Fruit fly (Drosophila melanogaster) whole organism, embryonic: ENCODE results near the gene CG7650.

ENCODE experiments used
- Adf1 ChIP-seq: fragments of 200-800 bp; sonication (Bioruptor generic); IDR thresholded peaks from 2 replicates; pipeline ENCODE4 v1.3.6; 2022; ENCODE audit warnings: missing biosample characterization, missing genetic modification characterization
- Asciz ChIP-seq: fragments of 200-800 bp; sonication (Bioruptor generic); optimal IDR thresholded peaks from 2 replicates; lab custom pipeline; 2017; ENCODE audit warnings: missing biosample characterization, mild to moderate bottlenecking, missing genetic modification characterization, missing genetic modification reagents
- Atf3 ChIP-seq: fragments of 200-800 bp; sonication (Bioruptor generic); optimal IDR thresholded peaks from 3 replicates; lab custom pipeline; 2016; ENCODE audit warnings: missing biosample characterization, missing genetic modification characterization
- Blimp-1 ChIP-seq: fragments of 200-800 bp; sonication (Bioruptor generic); optimal IDR thresholded peaks from 3 replicates; lab custom pipeline; 2018; ENCODE audit warnings: missing biosample characterization, missing genetic modification characterization, mild to moderate bottlenecking, moderate library complexity, missing genetic modification reagents
- Bteb2 ChIP-seq: fragments of 200-800 bp; sonication (Bioruptor generic); optimal IDR thresholded peaks from 2 replicates; lab custom pipeline; 2016; ENCODE audit warnings: missing biosample characterization, missing genetic modification characterization
- CG10366 ChIP-seq: fragments of 200-800 bp; sonication (Bioruptor generic); IDR thresholded peaks from 2 replicates; pipeline ENCODE4 v1.3.6; 2022; ENCODE audit warnings: missing biosample characterization, missing genetic modification characterization
- CG10565 ChIP-seq: fragments of 200-800 bp; sonication (Bioruptor generic); optimal IDR thresholded peaks from 3 replicates; lab custom pipeline; 2016; ENCODE audit warnings: missing biosample characterization, mild to moderate bottlenecking, missing genetic modification characterization
- CG10654 ChIP-seq: fragments of 200-800 bp; sonication (Bioruptor generic); optimal IDR thresholded peaks from 2 replicates; lab custom pipeline; 2016; ENCODE audit warnings: missing biosample characterization, missing genetic modification characterization
- CG11456 ChIP-seq: fragments of 200-800 bp; sonication (Bioruptor generic); IDR thresholded peaks from 3 replicates; pipeline ENCODE4 v1.3.6; 2022; ENCODE audit warnings: missing biosample characterization, missing genetic modification characterization
- CG12659 ChIP-seq: fragments of 200-800 bp; sonication (Bioruptor generic); optimal IDR thresholded peaks from 3 replicates; lab custom pipeline; 2017; ENCODE audit warnings: mild to moderate bottlenecking, missing biosample characterization, missing genetic modification reagents, missing genetic modification characterization
- CG15073 ChIP-seq: fragments of 200-800 bp; sonication (Bioruptor generic); optimal IDR thresholded peaks from 2 replicates; lab custom pipeline; 2016; ENCODE audit warnings: missing biosample characterization, missing genetic modification characterization
- CG1647 ChIP-seq: fragments of 200-800 bp; sonication (Bioruptor generic); optimal IDR thresholded peaks from 3 replicates; lab custom pipeline; 2016; ENCODE audit warnings: missing biosample characterization, missing genetic modification characterization
- CG18011 ChIP-seq: fragments of 200-800 bp; sonication (Bioruptor generic); optimal IDR thresholded peaks from 2 replicates; lab custom pipeline; 2017; ENCODE audit warnings: missing biosample characterization, missing genetic modification characterization, mild to moderate bottlenecking, moderate library complexity, missing genotype
- CG3065 ChIP-seq: fragments of 200-800 bp; sonication (Bioruptor generic); optimal IDR thresholded peaks from 2 replicates; lab custom pipeline; 2016; ENCODE audit warnings: missing biosample characterization, missing genetic modification characterization
- CG3163 ChIP-seq: fragments of 200-800 bp; sonication (Bioruptor generic); optimal IDR thresholded peaks from 3 replicates; lab custom pipeline; 2016; ENCODE audit warnings: missing biosample characterization, missing genetic modification characterization
- CG32532 ChIP-seq: fragments of 200-800 bp; sonication (Bioruptor generic); IDR thresholded peaks from 2 replicates; pipeline ENCODE4 v1.3.6; 2022; ENCODE audit warnings: missing biosample characterization, missing genetic modification characterization
- CG3281 ChIP-seq: fragments of 200-800 bp; sonication (Bioruptor generic); optimal IDR thresholded peaks from 3 replicates; lab custom pipeline; 2017; ENCODE audit warnings: missing biosample characterization, mild to moderate bottlenecking, missing genetic modification characterization
- CG3838 ChIP-seq: fragments of 200-800 bp; sonication (Bioruptor generic); optimal IDR thresholded peaks from 3 replicates; lab custom pipeline; 2016; ENCODE audit warnings: missing biosample characterization, missing genetic modification characterization
- CG42726 ChIP-seq: fragments of 200-800 bp; sonication (Bioruptor generic); IDR thresholded peaks from 2 replicates; pipeline ENCODE4 v1.3.6; 2022; ENCODE audit warnings: missing biosample characterization, missing genetic modification characterization; ENCODE audit not compliant: partially characterized antibody
- CG4424 ChIP-seq: fragments of 200-800 bp; sonication (Bioruptor generic); optimal IDR thresholded peaks from 3 replicates; lab custom pipeline; 2016; ENCODE audit warnings: missing biosample characterization, missing genetic modification characterization
- CG7372 ChIP-seq: fragments of 200-800 bp; sonication (Bioruptor generic); IDR thresholded peaks from 2 replicates; pipeline ENCODE4 v1.3.6; 2022; ENCODE audit warnings: missing biosample characterization, missing genetic modification characterization
- CG7963 ChIP-seq: fragments of 200-800 bp; sonication (Bioruptor generic); IDR thresholded peaks from 3 replicates; pipeline ENCODE4 v1.3.6; 2022; ENCODE audit warnings: missing biosample characterization, missing genetic modification characterization; ENCODE audit not compliant: partially characterized antibody
- CG7987 ChIP-seq: fragments of 200-800 bp; sonication (Bioruptor generic); optimal IDR thresholded peaks from 2 replicates; lab custom pipeline; 2018; ENCODE audit warnings: missing biosample characterization, mild to moderate bottlenecking, missing genetic modification characterization, moderate library complexity
- CG8359 ChIP-seq: fragments of 200-800 bp; sonication (Bioruptor generic); optimal IDR thresholded peaks from 2 replicates; lab custom pipeline; 2017; ENCODE audit warnings: missing biosample characterization, mild to moderate bottlenecking, missing genetic modification characterization, borderline replicate concordance
- CG9727 ChIP-seq: fragments of 200-800 bp; sonication (Bioruptor generic); optimal IDR thresholded peaks from 3 replicates; lab custom pipeline; 2017; ENCODE audit warnings: missing biosample characterization, mild to moderate bottlenecking, missing genetic modification characterization
- Ets97D ChIP-seq: fragments of 200-800 bp; sonication (Bioruptor generic); optimal IDR thresholded peaks from 3 replicates; lab custom pipeline; 2016; ENCODE audit warnings: missing biosample characterization, missing genetic modification characterization
- Hr51 ChIP-seq, 2 experiments: fragments of 200-800 bp; sonication (Bioruptor generic); optimal IDR thresholded peaks; 2 replicates in 1 of 2; 3 replicates in 1 of 2; lab custom pipeline; 2016 to 2018; ENCODE audit warnings: missing biosample characterization in 2 of 2, missing genetic modification characterization in 2 of 2, mild to moderate bottlenecking in 1 of 2, moderate library complexity in 1 of 2
- Jarid2 ChIP-seq: fragments of 200-800 bp; sonication (Bioruptor generic); optimal IDR thresholded peaks from 3 replicates; lab custom pipeline; 2017; ENCODE audit warnings: mild to moderate bottlenecking, missing biosample characterization, missing genetic modification reagents, missing genetic modification characterization
- Mrtf ChIP-seq: fragments of 200-800 bp; sonication (Bioruptor generic); IDR thresholded peaks from 3 replicates; pipeline ENCODE4 v1.3.6; 2022; ENCODE audit warnings: missing biosample characterization, missing genetic modification characterization
- Nf-YC ChIP-seq: fragments of 200-800 bp; optimal IDR thresholded peaks from 3 replicates; lab custom pipeline; 2019; ENCODE audit warnings: missing biosample characterization, mild to moderate bottlenecking, missing genetic modification characterization, moderate library complexity
- Ssrp ChIP-seq: fragments of 200-800 bp; sonication (Bioruptor generic); optimal IDR thresholded peaks from 2 replicates; lab custom pipeline; 2018; ENCODE audit warnings: missing biosample characterization, mild to moderate bottlenecking, missing genetic modification characterization, moderate library complexity
- abd-A ChIP-seq: fragments of 200-800 bp; sonication (Bioruptor generic); optimal IDR thresholded peaks from 3 replicates; lab custom pipeline; 2019; ENCODE audit warnings: missing biosample characterization, mild to moderate bottlenecking, missing genetic modification characterization, moderate library complexity
- bigmax ChIP-seq: fragments of 200-800 bp; sonication (Bioruptor generic); optimal IDR thresholded peaks from 2 replicates; lab custom pipeline; 2018; ENCODE audit warnings: missing biosample characterization, mild to moderate bottlenecking, missing genetic modification characterization
- br ChIP-seq: fragments of >200 bp; optimal IDR thresholded peaks from 2 replicates; lab custom pipeline; 2017
- chif ChIP-seq, 2 experiments: fragments of 200-800 bp; sonication (Bioruptor generic); optimal IDR thresholded peaks; 3 replicates each; lab custom pipeline; 2016; ENCODE audit warnings: missing biosample characterization in 2 of 2, missing genetic modification characterization in 2 of 2
- danr ChIP-seq: fragments of 200-800 bp; sonication (Bioruptor generic); IDR thresholded peaks from 2 replicates; pipeline ENCODE4 v1.3.6; 2022; ENCODE audit warnings: missing biosample characterization, missing genetic modification characterization
- eve ChIP-seq, 2 experiments: fragments of >200 bp; optimal IDR thresholded peaks; 2 replicates each; lab custom pipeline; 2017; ENCODE audit warnings: missing biosample characterization in 2 of 2, missing genetic modification characterization in 2 of 2
- lilli ChIP-seq: fragments of 200-800 bp; sonication (Bioruptor generic); optimal IDR thresholded peaks from 3 replicates; lab custom pipeline; 2016; ENCODE audit warnings: missing biosample characterization, missing genetic modification characterization
- luna ChIP-seq: fragments of 200-800 bp; sonication (Bioruptor generic); optimal IDR thresholded peaks from 2 replicates; lab custom pipeline; 2016; ENCODE audit warnings: missing biosample characterization, missing genetic modification characterization
- otp ChIP-seq: fragments of 200-800 bp; sonication (Bioruptor generic); IDR thresholded peaks from 3 replicates; pipeline ENCODE4, ENCODE4 v1.3.6; 2022; ENCODE audit warnings: missing biosample characterization, missing genetic modification characterization
- pho ChIP-seq: fragments of 200-800 bp; sonication (Bioruptor generic); optimal IDR thresholded peaks from 2 replicates; lab custom pipeline; 2016; ENCODE audit warnings: missing biosample characterization, missing genetic modification characterization
- pros ChIP-seq: fragments of 200-800 bp; sonication (Bioruptor generic); optimal IDR thresholded peaks from 3 replicates; lab custom pipeline; 2019; ENCODE audit warnings: missing biosample characterization, mild to moderate bottlenecking, missing genetic modification characterization, moderate library complexity
- run ChIP-seq: fragments of 200-800 bp; sonication (Bioruptor generic); optimal IDR thresholded peaks from 3 replicates; lab custom pipeline; 2018; ENCODE audit warnings: missing biosample characterization, mild to moderate bottlenecking, missing genetic modification characterization
- tll ChIP-seq, 2 experiments: fragments of 200-800 bp in 1 of 2; fragments of >200 bp in 1 of 2; sonication (Bioruptor generic) in 1 of 2; optimal IDR thresholded peaks; 2 replicates each; lab custom pipeline; 2017 to 2019; ENCODE audit warnings: missing biosample characterization in 2 of 2, missing genetic modification characterization in 2 of 2, mild to moderate bottlenecking in 1 of 2, moderate library complexity in 1 of 2
- tna ChIP-seq: fragments of 200-800 bp; sonication (Bioruptor generic); IDR thresholded peaks from 2 replicates; pipeline ENCODE4 v1.3.6; 2022; ENCODE audit warnings: missing biosample characterization, missing genetic modification characterization; ENCODE audit not compliant: partially characterized antibody
- trh ChIP-seq: fragments of 200-800 bp; sonication (Bioruptor generic); optimal IDR thresholded peaks from 2 replicates; lab custom pipeline; 2016; ENCODE audit warnings: missing biosample characterization, missing genetic modification characterization
- ttk ChIP-seq: fragments of 200-800 bp; sonication (Bioruptor generic); IDR thresholded peaks from 2 replicates; pipeline ENCODE4 v2.1.2; 2022; ENCODE audit warnings: missing biosample characterization, missing genetic modification characterization
- wor ChIP-seq: fragments of 200-800 bp; sonication (Bioruptor generic); IDR thresholded peaks from 2 replicates; pipeline ENCODE4 v1.3.6; 2022; ENCODE audit warnings: missing biosample characterization, missing genetic modification characterization
- zfh2 ChIP-seq: fragments of 200-800 bp; sonication (Bioruptor generic); optimal IDR thresholded peaks from 2 replicates; lab custom pipeline; 2016; ENCODE audit warnings: missing biosample characterization, missing genetic modification characterization

CG7650 gene

dm6 chr3L:15563058-15563850 lies 46.9 kb downstream of the CG7650 start, which contains the start of the genes CG7739 and SCCRO (continued):
- TF ChIP-seq run (tag; lab: Kevin White, UChicago) (no peak), CG8359 (GFP tag; lab: Kevin White, UChicago) (no peak), Adf1 (GFP tag; lab: Robert Waterston, UW) (peak; percentile 47), CG32532 (GFP tag; lab: Robert Waterston, UW) (peak; percentile 87), CG3065 (no peak), CG10565 (no peak), CG42726 (GFP tag; lab: Robert Waterston, UW) (no peak), CG10654 (peak; percentile 39), bigmax (no peak), tna (GFP tag; lab: Robert Waterston, UW) (no peak), Nf-YC (tag; lab: Kevin White, UChicago) (peak; percentile 61), Asciz (GFP tag; lab: Kevin White, UChicago) (no peak), Bteb2 (no peak), CG15073 (GFP tag; lab: Kevin White, UChicago) (peak; percentile 96), CG3838 (no peak), Atf3 (no peak), CG11456 (GFP tag; lab: Robert Waterston, UW) (no peak; the same call in 1 of the 3 replicates), CG9727 (GFP tag; lab: Kevin White, UChicago) (peak; percentile 60), CG7987 (no peak), chif (GFP tag; optimal IDR thresholded peaks at IDR 0.05; lab: Kevin White, UChicago) (no peak), abd-A (tag; lab: Kevin White, UChicago) (no peak), lilli (peak; percentile 46), otp (GFP tag; lab: Robert Waterston, UW) (0 out of 3 replicates have a peak, but pooled peaks have one; percentile 31), CG10366 (peak; percentile 70), ttk (GFP tag; lab: Robert Waterston, UW) (peak; percentile 66), trh (GFP tag; lab: Kevin White, UChicago) (no peak), Ets97D (GFP tag; lab: Kevin White, UChicago) (peak; percentile 30), CG12659 (peak; percentile 79), Jarid2 (GFP tag; lab: Kevin White, UChicago) (no peak), pros (GFP tag; lab: Kevin White, UChicago) (no peak), Ssrp (tag; lab: Kevin White, UChicago) (peak; percentile 61), CG18011 (no peak), CG4424 (peak; percentile 54), danr (GFP tag; lab: Robert Waterston, UW) (peak; percentile 8; the same call in 1 of the 2 replicates), CG3281 (GFP tag; lab: Kevin White, UChicago) (peak; percentile 25), CG7372 (GFP tag; lab: Robert Waterston, UW) (peak; percentile 61), CG3163 (GFP tag; lab: Kevin White, UChicago) (no peak), wor (GFP tag; lab: Robert Waterston, UW) (no peak), Blimp-1 (no peak), CG1647 (GFP tag; lab: Kevin White, UChicago) (peak; percentile 7), luna (GFP tag; lab: Kevin White, UChicago) (no peak), zfh2 (peak; percentile 41), eve (GFP tag; optimal IDR thresholded peaks at IDR 0.05; lab: Kevin White, UChicago) (no peak), CG7963 (GFP tag; lab: Robert Waterston, UW) (no peak), pho (GFP tag; lab: Kevin White, UChicago) (peak; percentile 25), Mrtf (GFP tag; lab: Robert Waterston, UW) (no peak), Hr51 (GFP tag; optimal IDR thresholded peaks at IDR 0.05; lab: Kevin White, UChicago) (peak; percentile 43 to 67), br (lab: Kevin White, UChicago) (no peak), tll (GFP tag; optimal IDR thresholded peaks at IDR 0.05; lab: Kevin White, UChicago) (peak in 1 of 2 experiments; percentile 23)
